Fruit fly (Drosophila melanogaster) whole organism, prepupa: ENCODE results near the gene CG16953.

ENCODE experiments used
- CG10631 ChIP-seq: fragments of 200-800 bp; sonication (Bioruptor generic); optimal IDR thresholded peaks from 2 replicates; lab custom pipeline; 2016; ENCODE audit warnings: missing biosample characterization, missing genetic modification characterization
- CG10669 ChIP-seq: fragments of 200-800 bp; sonication (Bioruptor generic); optimal IDR thresholded peaks from 3 replicates; lab custom pipeline; 2018; ENCODE audit warnings: missing biosample characterization, mild to moderate bottlenecking, missing genetic modification characterization, moderate library complexity
- CG11762 ChIP-seq: fragments of 200-800 bp; sonication (Bioruptor generic); optimal IDR thresholded peaks from 3 replicates; lab custom pipeline; 2016; ENCODE audit warnings: missing biosample characterization, missing genetic modification characterization; ENCODE audit not compliant: insufficient read depth
- CG15336 ChIP-seq: fragments of 200-800 bp; sonication (Bioruptor generic); IDR thresholded peaks from 2 replicates; pipeline ENCODE4 v1.3.6; 2022; ENCODE audit warnings: missing biosample characterization, missing genetic modification characterization
- CG31627 ChIP-seq: fragments of 200-800 bp; sonication (Bioruptor generic); optimal IDR thresholded peaks from 3 replicates; lab custom pipeline; 2016; ENCODE audit warnings: missing biosample characterization, missing genetic modification characterization
- CG34406 ChIP-seq: fragments of 200-800 bp; sonication (Bioruptor generic); optimal IDR thresholded peaks from 3 replicates; lab custom pipeline; 2016; ENCODE audit warnings: missing biosample characterization, missing genetic modification characterization
- CG6163 ChIP-seq: fragments of 200-800 bp; sonication (Bioruptor generic); IDR thresholded peaks from 3 replicates; pipeline ENCODE4 v1.3.6; 2022; ENCODE audit warnings: missing biosample characterization, missing genetic modification characterization
- CG6276 ChIP-seq: fragments of 200-800 bp; sonication (Bioruptor generic); optimal IDR thresholded peaks from 2 replicates; lab custom pipeline; 2017; ENCODE audit warnings: missing biosample characterization, mild to moderate bottlenecking, missing genetic modification characterization
- CG6808 ChIP-seq: fragments of 200-800 bp; sonication (Bioruptor generic); optimal IDR thresholded peaks from 3 replicates; lab custom pipeline; 2017; ENCODE audit warnings: missing biosample characterization, missing genetic modification characterization, mild to moderate bottlenecking, moderate library complexity, missing genetic modification reagents
- CG7368 ChIP-seq: fragments of 200-800 bp; sonication (Bioruptor generic); optimal IDR thresholded peaks from 3 replicates; lab custom pipeline; 2016; ENCODE audit warnings: missing biosample characterization, missing genetic modification characterization
- CG8119 ChIP-seq: fragments of 200-800 bp; sonication (Bioruptor generic); IDR thresholded peaks from 3 replicates; pipeline ENCODE4 v1.3.6; 2022; ENCODE audit warnings: missing biosample characterization, missing genetic modification characterization
- CG9139 ChIP-seq: fragments of 200-800 bp; sonication (Bioruptor generic); optimal IDR thresholded peaks from 3 replicates; lab custom pipeline; 2017; ENCODE audit warnings: missing biosample characterization, mild to moderate bottlenecking, missing genetic modification characterization
- Eip78C ChIP-seq: fragments of 200-800 bp; sonication (Bioruptor generic); peaks from one replicate; lab custom pipeline; 2016; ENCODE audit warnings: missing biosample characterization, missing genetic modification characterization
- Eip93F ChIP-seq: fragments of 200-800 bp; sonication (Bioruptor generic); optimal IDR thresholded peaks from 2 replicates; lab custom pipeline; 2016; ENCODE audit warnings: missing biosample characterization, mild to moderate bottlenecking, missing genetic modification characterization
- Ets21C ChIP-seq: fragments of 200-800 bp; sonication (Bioruptor generic); optimal IDR thresholded peaks from 3 replicates; lab custom pipeline; 2016; ENCODE audit warnings: missing biosample characterization, missing genetic modification characterization
- Gug ChIP-seq: fragments of 200-800 bp; sonication (Bioruptor generic); IDR thresholded peaks from 2 replicates; pipeline ENCODE4 v1.3.6; 2022; ENCODE audit warnings: missing biosample characterization, missing genetic modification characterization
- Hr38 ChIP-seq: sonication (Bioruptor generic); optimal IDR thresholded peaks from 2 replicates; lab custom pipeline; 2016; ENCODE audit warnings: missing biosample characterization, missing genetic modification characterization
- Hr4 ChIP-seq: fragments of 200-800 bp; sonication (Bioruptor generic); optimal IDR thresholded peaks from 3 replicates; lab custom pipeline; 2016; ENCODE audit warnings: missing biosample characterization, missing genetic modification characterization
- Lpt ChIP-seq: fragments of 200-800 bp; sonication (Bioruptor generic); optimal IDR thresholded peaks from 3 replicates; lab custom pipeline; 2016; ENCODE audit warnings: missing biosample characterization, missing genetic modification characterization
- Met ChIP-seq: fragments of 200-800 bp; sonication (Bioruptor generic); optimal IDR thresholded peaks from 3 replicates; lab custom pipeline; 2016; ENCODE audit warnings: missing biosample characterization, missing genetic modification characterization
- OdsH ChIP-seq: fragments of 200-800 bp; sonication (Bioruptor generic); optimal IDR thresholded peaks from 3 replicates; lab custom pipeline; 2016; ENCODE audit warnings: missing biosample characterization, missing genetic modification characterization
- Smox ChIP-seq: fragments of 200-800 bp; sonication (Bioruptor generic); optimal IDR thresholded peaks from 3 replicates; lab custom pipeline; 2016; ENCODE audit warnings: missing biosample characterization, missing genetic modification characterization
- Sox102F ChIP-seq: fragments of 200-800 bp; sonication (Bioruptor generic); optimal IDR thresholded peaks from 2 replicates; lab custom pipeline; 2016; ENCODE audit warnings: missing biosample characterization, mild to moderate bottlenecking, missing genetic modification characterization
- Sox14 ChIP-seq: fragments of 200-800 bp; sonication (Bioruptor generic); optimal IDR thresholded peaks from 3 replicates; lab custom pipeline; 2016; ENCODE audit warnings: missing biosample characterization, missing genetic modification characterization
- dac ChIP-seq: fragments of 200-800 bp; sonication (Bioruptor generic); optimal IDR thresholded peaks from 2 replicates; lab custom pipeline; 2017; ENCODE audit warnings: missing biosample characterization, mild to moderate bottlenecking, missing genetic modification characterization
- dsx ChIP-seq: fragments of 200-800 bp; optimal IDR thresholded peaks from 3 replicates; lab custom pipeline; 2019; ENCODE audit warnings: missing biosample characterization, mild to moderate bottlenecking, missing genetic modification characterization, moderate library complexity; ENCODE audit not compliant: poor library complexity, severe bottlenecking
- eg ChIP-seq: fragments of 200-800 bp; sonication (Bioruptor generic); IDR thresholded peaks from 3 replicates; pipeline ENCODE4 v1.3.6; 2022; ENCODE audit warnings: missing biosample characterization, missing genetic modification characterization
- fkh ChIP-seq: fragments of 200-800 bp; sonication (Bioruptor generic); optimal IDR thresholded peaks from 3 replicates; lab custom pipeline; 2017; ENCODE audit warnings: missing biosample characterization, mild to moderate bottlenecking, missing genetic modification characterization, moderate library complexity
- lz ChIP-seq: fragments of 200-800 bp; sonication (Bioruptor generic); optimal IDR thresholded peaks from 3 replicates; lab custom pipeline; 2016; ENCODE audit warnings: missing biosample characterization, missing genetic modification characterization
- net ChIP-seq: fragments of 200-800 bp; sonication (Bioruptor generic); optimal IDR thresholded peaks from 3 replicates; lab custom pipeline; 2016; ENCODE audit warnings: missing biosample characterization, missing genetic modification characterization
- salr ChIP-seq, 2 experiments: fragments of 200-800 bp; sonication (Bioruptor generic); optimal IDR thresholded peaks; 3 replicates each; lab custom pipeline; 2016 to 2018; ENCODE audit warnings: missing biosample characterization in 2 of 2, missing genetic modification characterization in 2 of 2, mild to moderate bottlenecking in 1 of 2
- spab ChIP-seq: fragments of 200-800 bp; sonication (Bioruptor generic); optimal IDR thresholded peaks from 2 replicates; lab custom pipeline; 2017; ENCODE audit warnings: missing biosample characterization, mild to moderate bottlenecking, missing genetic modification characterization, missing genetic modification reagents
- ss ChIP-seq, 2 experiments: fragments of 200-800 bp; sonication (Bioruptor generic); optimal IDR thresholded peaks; 2 replicates in 1 of 2; 3 replicates in 1 of 2; lab custom pipeline; 2017 to 2018; ENCODE audit warnings: mild to moderate bottlenecking in 2 of 2, missing biosample characterization in 2 of 2, missing genetic modification characterization in 2 of 2, moderate library complexity in 1 of 2
- svp ChIP-seq: fragments of 200-800 bp; sonication (Bioruptor generic); peaks from one replicate; lab custom pipeline; 2016; ENCODE audit warnings: missing biosample characterization, missing genetic modification characterization
- topi ChIP-seq: fragments of 200-800 bp; sonication (Bioruptor generic); optimal IDR thresholded peaks from 3 replicates; lab custom pipeline; 2016; ENCODE audit warnings: missing biosample characterization, missing genetic modification characterization
- vri ChIP-seq: fragments of 200-800 bp; sonication (Bioruptor generic); optimal IDR thresholded peaks from 3 replicates; lab custom pipeline; 2016; ENCODE audit warnings: missing biosample characterization, mild to moderate bottlenecking, missing genetic modification characterization

CG16953 gene

dm6 chr3R:20549855-20550603 lies 35.6 kb downstream of the CG16953 start (continued):
- TF ChIP-seq OdsH (GFP tag; lab: Kevin White, UChicago) (peak; percentile 90), CG6808 (GFP tag; lab: Kevin White, UChicago) (peak; percentile 85), Gug (GFP tag; lab: Robert Waterston, UW) (peak; percentile 72), dac (GFP tag; lab: Kevin White, UChicago) (peak; percentile 77), spab (peak; percentile 78), CG34406 (GFP tag; lab: Kevin White, UChicago) (peak; percentile 89), CG6163 (peak; percentile 90), CG15336 (GFP tag; lab: Robert Waterston, UW) (peak; percentile 87), Met (peak; percentile 85), Sox102F (GFP tag; lab: Kevin White, UChicago) (peak; percentile 71), Ets21C (GFP tag; lab: Kevin White, UChicago) (peak; percentile 30), Hr38 (no peak), salr (GFP tag; optimal IDR thresholded peaks at IDR 0.05; lab: Kevin White, UChicago) (peak; percentile 77 to 80), Sox14 (GFP tag; lab: Kevin White, UChicago) (peak; percentile 75), ss (GFP tag; optimal IDR thresholded peaks at IDR 0.05; lab: Kevin White, UChicago) (peak; percentile 67 to 88), CG11762 (peak; percentile 86)

dm6 chr3R:20549017-20549854 lies 36.4 kb downstream of the CG16953 start:
- no peak for TF ChIP-seq Lpt (GFP tag; lab: Kevin White, UChicago)
- no peak for TF ChIP-seq ss (GFP tag; optimal IDR thresholded peaks at IDR 0.05; lab: Kevin White, UChicago)
- TF ChIP-seq Sox14 (GFP tag; lab: Kevin White, UChicago) = peak; percentile 36
- no peak for TF ChIP-seq CG8119 (GFP tag; lab: Robert Waterston, UW)
- no peak for TF ChIP-seq Smox
- no peak for TF ChIP-seq CG9139
- TF ChIP-seq topi (GFP tag; lab: Kevin White, UChicago) = no peak
- TF ChIP-seq CG31627 = no peak
- no peak for TF ChIP-seq CG6276 (GFP tag; lab: Kevin White, UChicago)
- TF ChIP-seq fkh = peak; percentile 10
- TF ChIP-seq net (GFP tag; lab: Kevin White, UChicago) = no peak
- peak; percentile 45; the same call in 2 of the 3 replicates for TF ChIP-seq CG6163
- TF ChIP-seq CG10631 = no peak
- TF ChIP-seq eg (GFP tag; lab: Robert Waterston, UW) = 0 out of 3 replicates have a peak, but pooled peaks have one; percentile 34
- no peak for TF ChIP-seq Met
- TF ChIP-seq CG7368 = no peak
- TF ChIP-seq Sox102F (GFP tag; lab: Kevin White, UChicago) = no peak
- TF ChIP-seq CG10669 (GFP tag; lab: Kevin White, UChicago) = peak; percentile 6
- TF ChIP-seq Hr38 = no peak
- TF ChIP-seq Eip78C = peak; percentile 69
- TF ChIP-seq Hr4 (GFP tag; lab: Kevin White, UChicago) = peak; percentile 4
- TF ChIP-seq Eip93F = no peak
- TF ChIP-seq svp (GFP tag; lab: Kevin White, UChicago) = peak; percentile 77
- no peak for TF ChIP-seq dac (GFP tag; lab: Kevin White, UChicago)
- TF ChIP-seq vri (GFP tag; lab: Kevin White, UChicago) = peak; percentile 67
- no peak for TF ChIP-seq Ets21C (GFP tag; lab: Kevin White, UChicago)
- no peak for TF ChIP-seq spab
- no peak for TF ChIP-seq lz (GFP tag; lab: Kevin White, UChicago)
- peak; percentile 25 for TF ChIP-seq dsx (GFP tag; lab: Kevin White, UChicago)
